Worm (Caenorhabditis elegans) whole organism, L4 larva: ENCODE data around the gene irld-21.

Source experiments
- R02D3.7 ChIP-seq: fragments of 150-350 bp; sonication (generic microtip); optimal IDR thresholded peaks from 3 replicates; lab custom pipeline; 2014; ENCODE audit warnings: missing biosample characterization, missing genetic modification characterization
- attf-4 ChIP-seq: sonication (generic microtip); optimal IDR thresholded peaks from 3 replicates; lab custom pipeline; 2017; ENCODE audit warnings: missing biosample characterization, missing genetic modification characterization
- fkh-10 ChIP-seq: fragments of 150-350 bp; optimal IDR thresholded peaks from 2 replicates; lab custom pipeline; 2014; ENCODE audit warnings: missing biosample characterization, missing genetic modification reagents, missing genetic modification characterization
- nhr-42 ChIP-seq: fragments of 200-800 bp; sonication (Bioruptor generic); IDR thresholded peaks from 2 replicates; pipeline ENCODE4 v1.3.6; 2022; ENCODE audit warnings: missing genetic modification characterization, missing compliant biosample characterization
- nhr-6 ChIP-seq: fragments of 150-350 bp; optimal IDR thresholded peaks from 2 replicates; lab custom pipeline; 2014; ENCODE audit warnings: missing biosample characterization, missing genetic modification characterization
- php-3 ChIP-seq: fragments of 200-800 bp; sonication (Bioruptor generic); IDR thresholded peaks from 2 replicates; pipeline ENCODE4 v1.3.6; 2022; ENCODE audit warnings: missing genetic modification reagents, missing genetic modification characterization, missing compliant biosample characterization
- zag-1 ChIP-seq: fragments of 150-350 bp; optimal IDR thresholded peaks from 2 replicates; lab custom pipeline; 2014; ENCODE audit warnings: missing biosample characterization, missing genetic modification characterization

ce11 chrIV:10078003-10078402, 44.1 kb downstream of the irld-21 start:
- TF ChIP-seq zag-1: no peak
- no peak for TF ChIP-seq fkh-10 (GFP tag; lab: Kevin White, UChicago)
- TF ChIP-seq nhr-6: no peak
- no peak for TF ChIP-seq nhr-42
- no peak for TF ChIP-seq attf-4 (tag; lab: Kevin White, UChicago)
- no peak for TF ChIP-seq R02D3.7 (tag; lab: Kevin White, UChicago)
- TF ChIP-seq php-3 (GFP tag; lab: Robert Waterston, UW): no peak
